Fruit fly (Drosophila melanogaster) whole organism, adult: ENCODE results near the gene CG10516.

ENCODE experiments used
- CG11617 ChIP-seq: fragments of 200-800 bp; sonication (Bioruptor generic); optimal IDR thresholded peaks from 2 replicates; lab custom pipeline; 2017; ENCODE audit warnings: mild to moderate bottlenecking, missing biosample characterization, missing genetic modification reagents, missing genetic modification characterization
- CG12768 ChIP-seq: fragments of 200-800 bp; sonication (Bioruptor generic); optimal IDR thresholded peaks from 2 replicates; lab custom pipeline; 2017; ENCODE audit warnings: missing biosample characterization, missing genetic modification characterization, mild to moderate bottlenecking, moderate library complexity, missing genetic modification reagents
- CG14711 ChIP-seq: fragments of 200-800 bp; sonication (Bioruptor generic); optimal IDR thresholded peaks from 2 replicates; lab custom pipeline; 2018; ENCODE audit warnings: missing biosample characterization, mild to moderate bottlenecking, missing genetic modification characterization, moderate library complexity
- CG1620 ChIP-seq: fragments of 200-800 bp; sonication (Bioruptor generic); optimal IDR thresholded peaks from 2 replicates; lab custom pipeline; 2016; ENCODE audit warnings: missing biosample characterization, missing genetic modification characterization
- CG33017 ChIP-seq: fragments of 200-800 bp; sonication (Bioruptor generic); optimal IDR thresholded peaks from 2 replicates; lab custom pipeline; 2018; ENCODE audit warnings: missing biosample characterization, mild to moderate bottlenecking, missing genetic modification characterization, moderate library complexity
- CG7045 ChIP-seq: fragments of 200-800 bp; sonication (Bioruptor generic); optimal IDR thresholded peaks from 2 replicates; lab custom pipeline; 2017; ENCODE audit warnings: missing biosample characterization, mild to moderate bottlenecking, missing genetic modification characterization
- Clk ChIP-seq: fragments of 200-800 bp; sonication (Bioruptor generic); optimal IDR thresholded peaks from 2 replicates; lab custom pipeline; 2017; ENCODE audit warnings: missing biosample characterization, missing genetic modification characterization
- Crg-1 ChIP-seq: fragments of 200-800 bp; sonication (Bioruptor generic); optimal IDR thresholded peaks from 2 replicates; lab custom pipeline; 2016; ENCODE audit warnings: missing biosample characterization, missing genetic modification characterization
- Hr96 ChIP-seq: fragments of 200-800 bp; sonication (Bioruptor generic); optimal IDR thresholded peaks from 2 replicates; lab custom pipeline; 2016; ENCODE audit warnings: missing biosample characterization, missing genetic modification characterization
- Mnt ChIP-seq: fragments of 200-800 bp; sonication (Bioruptor generic); optimal IDR thresholded peaks from 2 replicates; lab custom pipeline; 2016; ENCODE audit warnings: missing biosample characterization, mild to moderate bottlenecking, missing genetic modification characterization
- bab1 ChIP-seq: fragments of 200-800 bp; sonication (Bioruptor generic); optimal IDR thresholded peaks from 3 replicates; lab custom pipeline; 2019; ENCODE audit warnings: missing biosample characterization, mild to moderate bottlenecking, missing genetic modification characterization, moderate library complexity
- cnc ChIP-seq, 2 experiments: fragments of >200 bp; optimal IDR thresholded peaks; 2 replicates each; lab custom pipeline; 2017
- kay ChIP-seq: fragments of 200-800 bp; sonication (Bioruptor generic); peaks from one replicate; lab custom pipeline; 2016; ENCODE audit warnings: missing biosample characterization, missing genetic modification characterization, borderline replicate concordance
- ovo ChIP-seq: fragments of 200-800 bp; sonication (Bioruptor generic); optimal IDR thresholded peaks from 2 replicates; lab custom pipeline; 2016; ENCODE audit warnings: missing biosample characterization, missing genetic modification characterization
- tj ChIP-seq: fragments of 200-800 bp; sonication (Bioruptor generic); optimal IDR thresholded peaks from 3 replicates; lab custom pipeline; 2017; ENCODE audit warnings: missing biosample characterization, mild to moderate bottlenecking, missing genetic modification characterization, moderate library complexity
- toe ChIP-seq: fragments of 200-800 bp; sonication (Bioruptor generic); optimal IDR thresholded peaks from 2 replicates; lab custom pipeline; 2016; ENCODE audit warnings: missing biosample characterization, missing genetic modification characterization

CG10516 gene

dm6 chr3L:16018251-16018583, 50.2 kb downstream of the CG10516 start:
- TF ChIP-seq bab1 (GFP tag; lab: Kevin White, UChicago) (no peak), CG33017 (tag; lab: Kevin White, UChicago) (no peak), toe (GFP tag; lab: Kevin White, UChicago) (no peak), CG12768 (GFP tag; lab: Kevin White, UChicago) (no peak), Clk (GFP tag; lab: Kevin White, UChicago) (no peak), CG14711 (tag; lab: Kevin White, UChicago) (no peak), tj (GFP tag; lab: Kevin White, UChicago) (no peak), CG7045 (GFP tag; lab: Kevin White, UChicago) (no peak)

- no peak for TF ChIP-seq cnc (optimal IDR thresholded peaks at IDR 0.05; lab: Kevin White, UChicago)
- TF ChIP-seq Crg-1 (GFP tag; lab: Kevin White, UChicago) = no peak
- no peak for TF ChIP-seq bab1 (GFP tag; lab: Kevin White, UChicago)
- no peak for TF ChIP-seq CG11617
- TF ChIP-seq CG14711 (tag; lab: Kevin White, UChicago) = no peak
- no peak for TF ChIP-seq Hr96 (GFP tag; lab: Kevin White, UChicago)
- no peak for TF ChIP-seq tj (GFP tag; lab: Kevin White, UChicago)
- no peak for TF ChIP-seq Mnt (GFP tag; lab: Kevin White, UChicago)
- TF ChIP-seq CG33017 (tag; lab: Kevin White, UChicago) = no peak
- TF ChIP-seq CG1620 (GFP tag; lab: Kevin White, UChicago) = no peak
- no peak for TF ChIP-seq ovo
- TF ChIP-seq Clk (GFP tag; lab: Kevin White, UChicago) = no peak
- no peak for TF ChIP-seq toe (GFP tag; lab: Kevin White, UChicago)
- TF ChIP-seq kay (GFP tag; lab: Kevin White, UChicago) = no peak
These were observed 50.7 kb downstream of the CG10516 start for dm6 chr3L:16018721-16019120.
